Worm (Caenorhabditis elegans) whole organism, L4 larva: ENCODE measurements around the gene nos-2.

Source experiments
- F44E2.7 ChIP-seq: fragments of 200-800 bp; sonication (Bioruptor generic); IDR thresholded peaks from 2 replicates; pipeline ENCODE4 v2.1.2; 2022; ENCODE audit warnings: missing genetic modification characterization, missing compliant biosample characterization
- R02D3.7 ChIP-seq: fragments of 150-350 bp; sonication (generic microtip); optimal IDR thresholded peaks from 3 replicates; lab custom pipeline; 2014; ENCODE audit warnings: missing biosample characterization, missing genetic modification characterization
- Y105C5A.15 ChIP-seq: fragments of 200-800 bp; sonication (Bioruptor generic); IDR thresholded peaks from 2 replicates; pipeline ENCODE4 v1.3.6; 2022; ENCODE audit warnings: missing genetic modification characterization, missing compliant biosample characterization
- Y48G9A.11 ChIP-seq: fragments of 200-800 bp; sonication (Bioruptor generic); IDR thresholded peaks from 2 replicates; pipeline ENCODE4 v1.3.6; 2022; ENCODE audit warnings: missing genetic modification reagents, missing genetic modification characterization, missing compliant biosample characterization
- aha-1 ChIP-seq: fragments of 150-350 bp; peaks from one replicate; lab custom pipeline; 2014; ENCODE audit warnings: missing biosample characterization, missing genetic modification characterization
- ama-1 ChIP-seq: fragments of 150-350 bp; optimal IDR thresholded peaks from 2 replicates; lab custom pipeline; 2014; ENCODE audit warnings: inconsistent platforms, mixed read lengths
- arid-1 ChIP-seq: fragments of 200-800 bp; sonication (Bioruptor generic); conservative IDR thresholded peaks from 2 replicates; pipeline ENCODE4 v1.3.6; 2022; ENCODE audit warnings: missing genetic modification reagents, missing genetic modification characterization, missing compliant biosample characterization
- attf-4 ChIP-seq: sonication (generic microtip); optimal IDR thresholded peaks from 3 replicates; lab custom pipeline; 2017; ENCODE audit warnings: missing biosample characterization, missing genetic modification characterization
- ceh-44 ChIP-seq: fragments of 200-800 bp; sonication (Bioruptor generic); IDR thresholded peaks from 2 replicates; pipeline ENCODE4 v1.3.6; 2022; ENCODE audit warnings: missing genetic modification reagents, missing genetic modification characterization, missing compliant biosample characterization
- ceh-82 ChIP-seq: sonication (generic microtip); optimal IDR thresholded peaks from 2 replicates; lab custom pipeline; 2017; ENCODE audit warnings: missing biosample characterization, missing genetic modification characterization
- cey-2 ChIP-seq: sonication (generic microtip); optimal IDR thresholded peaks from 3 replicates; lab custom pipeline; 2017; ENCODE audit warnings: missing genetic modification characterization, mild to moderate bottlenecking, missing compliant biosample characterization, antibody characterized with exemption, borderline replicate concordance; ENCODE audit not compliant: insufficient read depth
- daf-16 ChIP-seq, 3 experiments: sonication (generic microtip); optimal IDR thresholded peaks; 2 replicates each; lab custom pipeline; 2016 to 2017; ENCODE audit warnings: missing genetic modification characterization in 3 of 3, missing genetic modification reagents in 3 of 3, mild to moderate bottlenecking in 2 of 3, missing compliant biosample characterization in 2 of 3, missing biosample characterization in 1 of 3, moderate library complexity in 1 of 3
- dmd-6 ChIP-seq: fragments of 200-800 bp; sonication (Bioruptor generic); IDR thresholded peaks from 2 replicates; pipeline ENCODE4 v1.3.6; 2022; ENCODE audit warnings: missing genetic modification reagents, missing genetic modification characterization, missing compliant biosample characterization
- dmd-8 ChIP-seq: fragments of 200-800 bp; sonication (Bioruptor generic); IDR thresholded peaks from 2 replicates; pipeline ENCODE4 v1.3.6; 2022; ENCODE audit warnings: missing genetic modification characterization, missing compliant biosample characterization
- dmd-9 ChIP-seq: fragments of 200-800 bp; sonication (Bioruptor generic); IDR thresholded peaks from 2 replicates; pipeline ENCODE4 v1.3.6; 2022; ENCODE audit warnings: missing genetic modification reagents, missing genetic modification characterization, missing compliant biosample characterization
- duxl-1 ChIP-seq: sonication (generic microtip); optimal IDR thresholded peaks from 2 replicates; lab custom pipeline; 2016; ENCODE audit warnings: mild to moderate bottlenecking, missing genetic modification characterization, moderate library complexity, missing compliant biosample characterization; ENCODE audit not compliant: poor library complexity
- dve-1 ChIP-seq: sonication (generic microtip); optimal IDR thresholded peaks from 2 replicates; lab custom pipeline; 2017; ENCODE audit warnings: antibody characterized with exemption, mild to moderate bottlenecking, missing genetic modification characterization, missing compliant biosample characterization; ENCODE audit not compliant: insufficient read depth
- egl-43 ChIP-seq: fragments of 200-800 bp; sonication (Bioruptor generic); IDR thresholded peaks from 2 replicates; pipeline ENCODE4 v1.3.6; 2022; ENCODE audit warnings: missing genetic modification reagents, missing genetic modification characterization, missing compliant biosample characterization
- hlh-11 ChIP-seq: fragments of 200-800 bp; sonication (Bioruptor generic); optimal IDR thresholded peaks from 2 replicates; lab custom pipeline; 2018; ENCODE audit warnings: mild to moderate bottlenecking, missing genetic modification characterization, missing compliant biosample characterization
- lin-13 ChIP-seq: fragments of 150-350 bp; optimal IDR thresholded peaks from 2 replicates; lab custom pipeline; 2014; ENCODE audit warnings: missing biosample characterization, missing genetic modification reagents, missing genetic modification characterization
- lin-15B ChIP-seq: fragments of 150-350 bp; sonication (generic microtip); optimal IDR thresholded peaks from 3 replicates; lab custom pipeline; 2014; ENCODE audit warnings: missing biosample characterization, missing genetic modification characterization
- lin-38 ChIP-seq: fragments of 200-800 bp; sonication (Bioruptor generic); IDR thresholded peaks from 2 replicates; pipeline ENCODE4 v1.3.6; 2022; ENCODE audit warnings: missing genetic modification reagents, missing genetic modification characterization, missing compliant biosample characterization
- lsy-2 ChIP-seq, 2 experiments: fragments of 150-350 bp in 1 of 2; sonication (generic microtip) in 1 of 2; optimal IDR thresholded peaks; 2 replicates each; lab custom pipeline; 2014 to 2017; ENCODE audit warnings: missing biosample characterization in 2 of 2, missing genetic modification characterization in 2 of 2
- madf-5 ChIP-seq, 2 experiments: fragments of 200-800 bp; sonication (Bioruptor generic); IDR thresholded peaks; 2 replicates each; pipeline ENCODE4 v1.3.6; 2022; ENCODE audit warnings: missing compliant biosample characterization in 2 of 2, missing genetic modification characterization in 2 of 2
- mdl-1 ChIP-seq, 2 experiments: fragments of 150-350 bp in 1 of 2; sonication (generic microtip) in 1 of 2; optimal IDR thresholded peaks; 2 replicates each; lab custom pipeline; 2014 to 2017; ENCODE audit warnings: missing biosample characterization in 2 of 2, missing genetic modification characterization in 2 of 2
- mdt-29 ChIP-seq: fragments of 200-800 bp; sonication (Bioruptor generic); IDR thresholded peaks from 2 replicates; pipeline ENCODE4 v1.3.6; 2022; ENCODE audit warnings: missing genetic modification reagents, missing genetic modification characterization, missing compliant biosample characterization
- mep-1 ChIP-seq: fragments of 150-350 bp; sonication (generic microtip); optimal IDR thresholded peaks from 3 replicates; lab custom pipeline; 2014; ENCODE audit warnings: missing biosample characterization, missing genetic modification characterization
- mes-2 ChIP-seq: sonication (generic microtip); optimal IDR thresholded peaks from 2 replicates; lab custom pipeline; 2016; ENCODE audit warnings: missing genotype, mild to moderate bottlenecking, missing genetic modification characterization, missing compliant biosample characterization; ENCODE audit not compliant: poor library complexity, severe bottlenecking
- mxl-3 ChIP-seq: fragments of 200-800 bp; sonication (Bioruptor generic); optimal IDR thresholded peaks from 2 replicates; lab custom pipeline; 2018; ENCODE audit warnings: mild to moderate bottlenecking, missing genetic modification characterization, missing compliant biosample characterization
- nhr-10 ChIP-seq: fragments of 150-350 bp; optimal IDR thresholded peaks from 2 replicates; lab custom pipeline; 2014; ENCODE audit warnings: missing biosample characterization, missing genetic modification characterization
- nhr-102 ChIP-seq: sonication (generic microtip); optimal IDR thresholded peaks from 2 replicates; lab custom pipeline; 2016; ENCODE audit warnings: mild to moderate bottlenecking, missing genetic modification characterization, moderate library complexity, missing compliant biosample characterization
- nhr-111 ChIP-seq: fragments of 200-800 bp; sonication (Bioruptor generic); optimal IDR thresholded peaks from 2 replicates; lab custom pipeline; 2018; ENCODE audit warnings: mild to moderate bottlenecking, missing genetic modification characterization, missing compliant biosample characterization
- nhr-28 ChIP-seq: fragments of 150-350 bp; optimal IDR thresholded peaks from 2 replicates; lab custom pipeline; 2014; ENCODE audit warnings: missing biosample characterization, missing genetic modification characterization
- nhr-41 ChIP-seq: fragments of 200-800 bp; sonication (Bioruptor generic); IDR thresholded peaks from 2 replicates; pipeline ENCODE4 v1.3.6; 2022; ENCODE audit warnings: missing genetic modification reagents, missing genetic modification characterization, missing compliant biosample characterization
- nhr-6 ChIP-seq: fragments of 150-350 bp; optimal IDR thresholded peaks from 2 replicates; lab custom pipeline; 2014; ENCODE audit warnings: missing biosample characterization, missing genetic modification characterization
- nhr-77 ChIP-seq: fragments of 150-350 bp; optimal IDR thresholded peaks from 2 replicates; lab custom pipeline; 2014; ENCODE audit warnings: missing biosample characterization, missing genetic modification characterization
- pha-4 ChIP-seq, 2 experiments: fragments of 150-350 bp in 1 of 2; fragments of 200-800 bp in 1 of 2; sonication (Bioruptor generic) in 1 of 2; IDR thresholded peaks in 1 of 2; optimal IDR thresholded peaks in 1 of 2; 2 replicates each; pipeline versions ENCODE4 v1.3.6 to Lab custom; 2014 to 2022; ENCODE audit warnings: missing genetic modification characterization in 2 of 2, missing genetic modification reagents in 2 of 2, missing biosample characterization in 1 of 2, missing compliant biosample characterization in 1 of 2
- php-3 ChIP-seq: fragments of 200-800 bp; sonication (Bioruptor generic); IDR thresholded peaks from 2 replicates; pipeline ENCODE4 v1.3.6; 2022; ENCODE audit warnings: missing genetic modification reagents, missing genetic modification characterization, missing compliant biosample characterization
- rbr-2 ChIP-seq: sonication (generic microtip); optimal IDR thresholded peaks from 2 replicates; lab custom pipeline; 2016; ENCODE audit warnings: missing genotype, missing genetic modification characterization, missing compliant biosample characterization
- sdz-12 ChIP-seq: fragments of 200-800 bp; sonication (Bioruptor generic); optimal IDR thresholded peaks from 2 replicates; lab custom pipeline; 2018; ENCODE audit warnings: mild to moderate bottlenecking, missing genetic modification characterization, missing compliant biosample characterization
- skn-1 ChIP-seq: fragments of 150-350 bp; optimal IDR thresholded peaks from 2 replicates; lab custom pipeline; 2014; ENCODE audit warnings: missing biosample characterization, missing genetic modification characterization
- snpc-4 ChIP-seq: fragments of 150-350 bp; optimal IDR thresholded peaks from 2 replicates; lab custom pipeline; 2014; ENCODE audit warnings: missing biosample characterization, missing genetic modification characterization
- tag-97 ChIP-seq: fragments of 200-800 bp; sonication (Bioruptor generic); IDR thresholded peaks from 2 replicates; pipeline ENCODE4 v1.3.6; 2022; ENCODE audit warnings: missing genetic modification characterization, missing compliant biosample characterization
- tra-1 ChIP-seq: fragments of 200-800 bp; sonication (Bioruptor generic); IDR thresholded peaks from 2 replicates; pipeline ENCODE4 v1.3.6; 2022; ENCODE audit warnings: missing genetic modification reagents, missing genetic modification characterization, missing compliant biosample characterization
- unc-130 ChIP-seq: sonication (generic microtip); optimal IDR thresholded peaks from 2 replicates; lab custom pipeline; 2016; ENCODE audit warnings: missing genetic modification reagents, missing genetic modification characterization, missing compliant biosample characterization
- zfp-2 ChIP-seq: sonication (generic microtip); optimal IDR thresholded peaks from 2 replicates; lab custom pipeline; 2016; ENCODE audit warnings: mild to moderate bottlenecking, missing genetic modification characterization, missing compliant biosample characterization
- zfp-3 ChIP-seq: fragments of 200-800 bp; sonication (Bioruptor generic); conservative IDR thresholded peaks from 2 replicates; pipeline ENCODE4 v1.3.6; 2022; ENCODE audit warnings: missing genetic modification reagents, missing genetic modification characterization, missing compliant biosample characterization
- zip-11 ChIP-seq: fragments of 200-800 bp; sonication (Bioruptor generic); IDR thresholded peaks from 2 replicates; pipeline ENCODE4 v1.3.6; 2022; ENCODE audit warnings: missing genetic modification characterization, missing compliant biosample characterization
- zip-2 ChIP-seq: fragments of 150-350 bp; optimal IDR thresholded peaks from 2 replicates; lab custom pipeline; 2014; ENCODE audit warnings: missing biosample characterization, missing genetic modification characterization
- ztf-7 ChIP-seq: fragments of 150-350 bp; optimal IDR thresholded peaks from 2 replicates; lab custom pipeline; 2014; ENCODE audit warnings: missing biosample characterization, missing genetic modification characterization

nos-2 gene

ce11 chrII:7059274-7059757 lies 6.1 kb upstream of the nos-2 start:
- TF ChIP-seq Y105C5A.15 (GFP tag; lab: Robert Waterston, UW) = no peak
- TF ChIP-seq aha-1 = peak; percentile 80
- TF ChIP-seq attf-4 (tag; lab: Kevin White, UChicago) = no peak
- TF ChIP-seq egl-43 = no peak
- no peak for TF ChIP-seq tag-97 (GFP tag; lab: Robert Waterston, UW)
- peak; percentile 51 for TF ChIP-seq php-3 (GFP tag; lab: Robert Waterston, UW)
- TF ChIP-seq nhr-10 (tag; lab: Kevin White, UChicago) = no peak
- TF ChIP-seq nhr-41 (GFP tag; lab: Robert Waterston, UW) = no peak
- TF ChIP-seq zip-11 (GFP tag; lab: Robert Waterston, UW) = no peak
- no peak for TF ChIP-seq madf-5 (GFP tag; IDR thresholded peaks at IDR 0.05; lab: Robert Waterston, UW)
- no peak for TF ChIP-seq zfp-2 (tag; lab: Kevin White, UChicago)
- no peak for TF ChIP-seq ceh-82 (tag; lab: Kevin White, UChicago)
- no peak for TF ChIP-seq nhr-111
- TF ChIP-seq lin-13 (GFP tag; lab: Kevin White, UChicago) = no peak
- no peak for TF ChIP-seq ztf-7 (tag; lab: Kevin White, UChicago)
- no peak for TF ChIP-seq dmd-9 (GFP tag; lab: Robert Waterston, UW)
- TF ChIP-seq lin-15B (tag; lab: Kevin White, UChicago) = no peak
- TF ChIP-seq dmd-8 (GFP tag; lab: Robert Waterston, UW) = no peak
- peak; percentile 34 for TF ChIP-seq nhr-77 (tag; lab: Kevin White, UChicago)
- no peak for TF ChIP-seq nhr-6
- TF ChIP-seq nhr-102 (tag; lab: Kevin White, UChicago) = no peak
- no peak for TF ChIP-seq F44E2.7
- 0 out of 2 replicates have a peak, but pooled peaks have one; percentile 51 for TF ChIP-seq arid-1 (GFP tag; lab: Robert Waterston, UW)
- no peak for TF ChIP-seq skn-1
- no peak for TF ChIP-seq zfp-3 (GFP tag; lab: Robert Waterston, UW)
- TF ChIP-seq dmd-6 (GFP tag; lab: Robert Waterston, UW) = peak; percentile 84
- peak; percentile 69 for TF ChIP-seq dve-1 (tag; lab: Kevin White, UChicago)
- TF ChIP-seq zip-2 = no peak
- TF ChIP-seq R02D3.7 (tag; lab: Kevin White, UChicago) = no peak
- peak; percentile 37 for TF ChIP-seq mes-2
- TF ChIP-seq daf-16 (GFP tag; optimal IDR thresholded peaks at IDR 0.05; lab: Kevin White, UChicago) = peak in 1 of 2 experiments; percentile 10
- TF ChIP-seq daf-16 (tag; optimal IDR thresholded peaks at IDR 0.05; lab: Kevin White, UChicago) = peak; percentile 62
- TF ChIP-seq sdz-12 (GFP tag; lab: Kevin White, UChicago) = no peak
- no peak for TF ChIP-seq unc-130
- TF ChIP-seq mep-1 (tag; lab: Kevin White, UChicago) = peak; percentile 53
- TF ChIP-seq hlh-11 (tag; lab: Kevin White, UChicago) = peak; percentile 85
- no peak for TF ChIP-seq mdt-29
- TF ChIP-seq snpc-4 (tag; lab: Kevin White, UChicago) = no peak
- peak in 1 of 2 experiments; percentile 88 for TF ChIP-seq mdl-1 (tag; optimal IDR thresholded peaks at IDR 0.05; lab: Kevin White, UChicago)
- no peak for TF ChIP-seq rbr-2 (tag; lab: Kevin White, UChicago)
- no peak for TF ChIP-seq duxl-1 (tag; lab: Kevin White, UChicago)
- no peak for TF ChIP-seq Y48G9A.11
- TF ChIP-seq lsy-2 (tag; optimal IDR thresholded peaks at IDR 0.05; lab: Kevin White, UChicago) = peak in 1 of 2 experiments; percentile 55
- no peak for TF ChIP-seq ama-1
- TF ChIP-seq mxl-3 (GFP tag; lab: Kevin White, UChicago) = peak; percentile 94
- peak; percentile 67 for TF ChIP-seq cey-2 (tag; lab: Kevin White, UChicago)
- TF ChIP-seq nhr-28 (tag; lab: Kevin White, UChicago) = peak; percentile 66
- no peak for TF ChIP-seq ceh-44 (GFP tag; lab: Robert Waterston, UW)
- peak; percentile 63; the same call in 1 of the 2 replicates for TF ChIP-seq tra-1
- peak; percentile 11; the same call in 1 of the 2 replicates for TF ChIP-seq lin-38 (GFP tag; lab: Robert Waterston, UW)
- no peak for TF ChIP-seq pha-4 (GFP tag; IDR thresholded peaks at IDR 0.05; lab: Robert Waterston, UW)
- TF ChIP-seq pha-4 (tag; optimal IDR thresholded peaks at IDR 0.05; lab: Kevin White, UChicago) = no peak
